Fruit fly (Drosophila melanogaster) whole organism, wandering third instar larva: Measurements from ENCODE around the gene CG17078.
A peak's percentile ranks its signal among the peaks of the same experiment; 100 is the strongest.

Experiments
- Abd-B ChIP-seq: fragments of >200 bp; optimal IDR thresholded peaks from 2 replicates; lab custom pipeline; 2017; ENCODE audit warnings: missing biosample characterization, missing genetic modification characterization
- CG32264 ChIP-seq: fragments of 200-800 bp; sonication (Bioruptor generic); optimal IDR thresholded peaks from 2 replicates; lab custom pipeline; 2016; ENCODE audit warnings: missing biosample characterization, missing genetic modification characterization
- CG9705 ChIP-seq: fragments of 200-800 bp; sonication (Bioruptor generic); optimal IDR thresholded peaks from 2 replicates; lab custom pipeline; 2018; ENCODE audit warnings: missing biosample characterization, mild to moderate bottlenecking, missing genetic modification characterization
- CrebA ChIP-seq: fragments of 200-800 bp; sonication (Bioruptor generic); optimal IDR thresholded peaks from 2 replicates; lab custom pipeline; 2016; ENCODE audit warnings: missing biosample characterization, mild to moderate bottlenecking, missing genetic modification characterization, borderline replicate concordance
- Dfd ChIP-seq: fragments of >200 bp; optimal IDR thresholded peaks from 2 replicates; lab custom pipeline; 2017; ENCODE audit warnings: missing biosample characterization, missing genetic modification characterization
- Dif ChIP-seq: fragments of 200-275, 200-300 bp; sonication (Bioruptor generic); optimal IDR thresholded peaks from 2 replicates; lab custom pipeline; 2018; ENCODE audit warnings: missing biosample characterization, missing genetic modification characterization; ENCODE audit not compliant: partially characterized antibody
- GATAd ChIP-seq: sonication (Bioruptor generic); optimal IDR thresholded peaks from 2 replicates; lab custom pipeline; 2016; ENCODE audit warnings: missing biosample characterization, missing genetic modification characterization
- HLH106 ChIP-seq: fragments of 200-800 bp; optimal IDR thresholded peaks from 3 replicates; lab custom pipeline; 2019; ENCODE audit warnings: missing biosample characterization, mild to moderate bottlenecking, missing genetic modification characterization, moderate library complexity
- Hnf4 ChIP-seq: fragments of 200-800 bp; sonication (Bioruptor generic); optimal IDR thresholded peaks from 2 replicates; lab custom pipeline; 2016; ENCODE audit warnings: missing biosample characterization, mild to moderate bottlenecking, missing genetic modification characterization
- Hr78 ChIP-seq: fragments of >200 bp; optimal IDR thresholded peaks from 2 replicates; lab custom pipeline; 2017; ENCODE audit warnings: missing biosample characterization, missing genetic modification characterization
- Hr83 ChIP-seq: fragments of 200-300 bp; sonication (Bioruptor generic); optimal IDR thresholded peaks from 2 replicates; lab custom pipeline; 2016; ENCODE audit warnings: missing biosample characterization, mild to moderate bottlenecking, missing genetic modification characterization, moderate library complexity; ENCODE audit not compliant: poor library complexity, severe bottlenecking
- Jra ChIP-seq: sonication (Bioruptor generic); optimal IDR thresholded peaks from 2 replicates; lab custom pipeline; 2016; ENCODE audit warnings: missing biosample characterization, missing genetic modification characterization
- Mio ChIP-seq: sonication (Bioruptor generic); optimal IDR thresholded peaks from 2 replicates; lab custom pipeline; 2016; ENCODE audit warnings: missing biosample characterization, missing genetic modification characterization
- Myc ChIP-seq: fragments of >200 bp; optimal IDR thresholded peaks from 2 replicates; lab custom pipeline; 2017
- N ChIP-seq: fragments of >200 bp; optimal IDR thresholded peaks from 2 replicates; lab custom pipeline; 2018; ENCODE audit warnings: missing biosample characterization, missing external identifiers, missing genetic modification characterization
- OdsH ChIP-seq: fragments of 200-800 bp; sonication (Bioruptor generic); optimal IDR thresholded peaks from 2 replicates; lab custom pipeline; 2016; ENCODE audit warnings: missing biosample characterization, mild to moderate bottlenecking, missing genetic modification characterization
- Rel ChIP-seq, 2 experiments: fragments of 200-800 bp; sonication (Bioruptor generic) in 1 of 2; optimal IDR thresholded peaks; 2 replicates in 1 of 2; 3 replicates in 1 of 2; lab custom pipeline; 2016 to 2019; ENCODE audit warnings: mild to moderate bottlenecking in 2 of 2, missing biosample characterization in 2 of 2, missing genetic modification characterization in 2 of 2, moderate library complexity in 1 of 2
- Sp1 ChIP-seq: fragments of 200-800 bp; sonication (Bioruptor generic); optimal IDR thresholded peaks from 3 replicates; lab custom pipeline; 2019; ENCODE audit warnings: missing biosample characterization, mild to moderate bottlenecking, missing genetic modification characterization, moderate library complexity
- Vsx2 ChIP-seq: fragments of 200-300, 225-300 bp; sonication (Bioruptor generic); optimal IDR thresholded peaks from 2 replicates; lab custom pipeline; 2018; ENCODE audit warnings: missing biosample characterization, missing genetic modification characterization; ENCODE audit not compliant: partially characterized antibody
- br ChIP-seq: fragments of 200-800 bp; sonication (Bioruptor generic); optimal IDR thresholded peaks from 2 replicates; lab custom pipeline; 2016; ENCODE audit warnings: missing biosample characterization, missing genetic modification characterization
- brk ChIP-seq: fragments of 200-800 bp; sonication (Bioruptor generic); optimal IDR thresholded peaks from 2 replicates; lab custom pipeline; 2016; ENCODE audit warnings: missing biosample characterization, mild to moderate bottlenecking, missing genetic modification characterization
- dl ChIP-seq, 2 experiments: fragments of 175-275, 200-275 bp in 1 of 2; fragments of 200-275 bp in 1 of 2; sonication (Bioruptor generic); optimal IDR thresholded peaks; lab custom pipeline; 2018; ENCODE audit warnings: mild to moderate bottlenecking in 2 of 2, missing biosample characterization in 2 of 2, missing genetic modification characterization in 2 of 2, moderate library complexity in 2 of 2; ENCODE audit not compliant: partially characterized antibody in 2 of 2, insufficient read depth in 1 of 2
- dmrt93B ChIP-seq: fragments of 200-800 bp; sonication (Bioruptor generic); optimal IDR thresholded peaks from 2 replicates; lab custom pipeline; 2018; ENCODE audit warnings: missing biosample characterization, mild to moderate bottlenecking, missing genetic modification characterization
- dsf ChIP-seq: sonication (Bioruptor generic); optimal IDR thresholded peaks from 2 replicates; lab custom pipeline; 2016; ENCODE audit warnings: missing biosample characterization, missing genetic modification characterization, borderline replicate concordance
- ey ChIP-seq: fragments of 200-800 bp; sonication (Bioruptor generic); optimal IDR thresholded peaks from 2 replicates; lab custom pipeline; 2016; ENCODE audit warnings: missing biosample characterization, missing genetic modification characterization
- foxo ChIP-seq, 2 experiments: fragments of 200-800 bp; sonication (Bioruptor generic); optimal IDR thresholded peaks; 2 replicates in 1 of 2; 3 replicates in 1 of 2; lab custom pipeline; 2016 to 2017; ENCODE audit warnings: missing biosample characterization in 2 of 2, missing genetic modification characterization in 2 of 2
- fru ChIP-seq: fragments of 200-800 bp; sonication (Bioruptor generic); optimal IDR thresholded peaks from 3 replicates; lab custom pipeline; 2016; ENCODE audit warnings: missing biosample characterization, mild to moderate bottlenecking, missing genetic modification characterization
- h ChIP-seq: fragments of 200-800 bp; sonication (Bioruptor generic); optimal IDR thresholded peaks from 3 replicates; lab custom pipeline; 2016; ENCODE audit warnings: missing biosample characterization, mild to moderate bottlenecking, missing genetic modification characterization
- jim ChIP-seq: fragments of 175-275, 200-325 bp; sonication (Bioruptor generic); optimal IDR thresholded peaks from 2 replicates; lab custom pipeline; 2016; ENCODE audit warnings: missing biosample characterization, mild to moderate bottlenecking, missing genetic modification characterization
- lola ChIP-seq: fragments of >200 bp; optimal IDR thresholded peaks from 2 replicates; lab custom pipeline; 2017; ENCODE audit warnings: missing biosample characterization, missing genetic modification characterization
- pan ChIP-seq: fragments of >200 bp; optimal IDR thresholded peaks from 2 replicates; lab custom pipeline; 2017
- psq ChIP-seq: fragments of 200-800 bp; sonication (Bioruptor generic); optimal IDR thresholded peaks from 3 replicates; lab custom pipeline; 2017; ENCODE audit warnings: missing biosample characterization, mild to moderate bottlenecking, missing genetic modification characterization, moderate library complexity
- rgr ChIP-seq: fragments of 200-800 bp; sonication (Bioruptor generic); optimal IDR thresholded peaks from 3 replicates; lab custom pipeline; 2016; ENCODE audit warnings: missing biosample characterization, mild to moderate bottlenecking, missing genetic modification characterization
- sage ChIP-seq: fragments of 200-800 bp; sonication (Bioruptor generic); optimal IDR thresholded peaks from 2 replicates; lab custom pipeline; 2016; ENCODE audit warnings: missing biosample characterization, mild to moderate bottlenecking, missing genetic modification characterization
- sv ChIP-seq: fragments of 200-800 bp; sonication (Bioruptor generic); optimal IDR thresholded peaks from 3 replicates; lab custom pipeline; 2016; ENCODE audit warnings: missing biosample characterization, missing genetic modification characterization
- tai ChIP-seq: sonication (Bioruptor generic); optimal IDR thresholded peaks from 2 replicates; lab custom pipeline; 2016; ENCODE audit warnings: missing biosample characterization, missing genetic modification characterization
- usp ChIP-seq: fragments of >200 bp; optimal IDR thresholded peaks from 2 replicates; lab custom pipeline; 2017; ENCODE audit warnings: missing biosample characterization, missing genetic modification characterization
- woc ChIP-seq: sonication (Bioruptor generic); optimal IDR thresholded peaks from 2 replicates; lab custom pipeline; 2016; ENCODE audit warnings: missing biosample characterization, mild to moderate bottlenecking, missing genetic modification characterization

The CG17078 gene

DNA sequence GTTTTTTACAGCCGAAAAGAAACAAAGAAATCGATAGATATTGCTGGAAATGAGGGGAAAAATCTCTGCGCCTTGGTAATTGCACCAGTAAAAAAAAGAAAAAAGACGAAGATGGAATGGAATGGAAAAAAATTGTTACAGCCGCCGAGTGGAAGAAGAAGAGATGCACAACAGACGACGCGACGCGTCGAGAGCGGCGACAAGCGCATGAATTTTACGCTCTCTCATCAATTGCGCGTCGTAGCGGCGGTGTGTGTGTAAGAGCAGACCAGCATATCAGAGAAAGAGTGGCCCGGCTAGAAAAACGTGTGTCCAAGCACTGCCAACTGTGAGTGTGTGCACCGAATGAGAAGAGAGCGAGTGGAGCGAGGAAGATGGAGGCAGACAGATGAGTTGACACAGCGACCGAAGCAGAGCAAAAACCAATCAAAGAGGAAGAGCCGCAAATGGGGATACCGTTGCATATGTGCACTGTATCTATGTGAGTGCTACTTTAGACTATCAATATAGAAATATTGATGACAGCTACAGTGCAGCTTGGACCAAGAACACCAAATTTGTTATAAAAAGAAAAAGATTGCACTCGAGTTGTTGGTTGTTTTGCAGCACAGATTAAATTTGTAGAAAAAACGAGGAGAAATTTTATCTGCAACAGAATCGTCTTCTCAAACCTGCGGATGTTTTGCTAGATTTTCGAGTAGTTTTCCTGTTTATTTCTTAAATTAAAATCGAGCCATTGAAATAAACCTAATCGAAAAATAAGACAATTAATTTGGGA lies 28.8 kb downstream of the CG17078 start (continued):
- TF ChIP-seq Myc (lab: Kevin White, UChicago) = no peak
- no peak for TF ChIP-seq CG32264 (GFP tag; lab: Kevin White, UChicago)
- TF ChIP-seq, all 38 proteins: peak for 10

- TF ChIP-seq lola (GFP tag; lab: Kevin White, UChicago) (no peak), CG32264 (GFP tag; lab: Kevin White, UChicago) (no peak), Dif (GFP tag; lab: Kevin White, UChicago) (no peak), Abd-B (GFP tag; lab: Kevin White, UChicago) (no peak), ey (GFP tag; lab: Kevin White, UChicago) (no peak), CG9705 (no peak), h (GFP tag; lab: Kevin White, UChicago) (no peak), dmrt93B (GFP tag; lab: Kevin White, UChicago) (no peak), psq (GFP tag; lab: Kevin White, UChicago) (no peak), Myc (lab: Kevin White, UChicago) (no peak), foxo (GFP tag; optimal IDR thresholded peaks at IDR 0.05; lab: Kevin White, UChicago) (no peak)
- TF ChIP-seq, all 38 proteins: peak for 0
Measured at dm6 chr2L:248592-248991, 29.4 kb downstream of the CG17078 start.

DNA sequence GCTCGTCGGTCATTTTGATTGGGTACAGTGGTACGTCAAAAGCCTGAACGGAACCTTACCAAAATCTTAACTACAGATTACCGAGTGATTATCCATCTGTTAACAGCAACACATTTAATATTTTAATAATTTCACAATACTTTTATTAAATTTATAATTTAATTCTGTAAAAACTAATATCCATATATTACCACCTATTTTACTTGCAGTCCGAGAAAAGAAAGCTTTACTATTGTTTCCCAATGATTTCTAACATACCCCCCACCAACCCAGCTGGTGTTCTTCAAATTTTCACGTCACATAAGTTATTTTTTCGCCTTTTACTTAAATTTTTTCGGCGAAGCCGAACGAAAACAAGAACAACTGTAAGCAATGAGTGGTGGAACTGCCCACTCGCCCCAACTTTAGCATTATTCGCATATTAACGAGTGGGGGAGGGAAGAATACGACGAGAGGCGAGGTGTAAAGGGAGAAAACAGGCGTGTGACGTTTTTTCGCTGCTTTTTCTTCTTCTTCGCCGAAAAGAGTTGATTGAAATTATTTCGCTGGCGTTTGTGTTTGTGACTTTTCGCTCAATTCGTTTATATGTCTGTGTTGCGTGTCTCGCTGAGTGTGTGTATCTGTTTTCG lies 30.1 kb downstream of the CG17078 start:
- peak; percentile 70 for TF ChIP-seq rgr (GFP tag; lab: Kevin White, UChicago)
- TF ChIP-seq dl (GFP tag; optimal IDR thresholded peaks at IDR 0.05; lab: Kevin White, UChicago; ENCODE audit: insufficient read depth in 1 of 2, partially characterized antibody in 2 of 2) = peak in 1 of 2 experiments; percentile 33
- TF ChIP-seq Dfd (GFP tag; lab: Kevin White, UChicago) = no peak
- TF ChIP-seq CG32264 (GFP tag; lab: Kevin White, UChicago) = no peak
- TF ChIP-seq fru (GFP tag; lab: Kevin White, UChicago) = peak; percentile 68
- no peak for TF ChIP-seq h (GFP tag; lab: Kevin White, UChicago)
- TF ChIP-seq dsf = no peak
- TF ChIP-seq Jra (GFP tag; lab: Kevin White, UChicago) = no peak
- TF ChIP-seq Rel (GFP tag; optimal IDR thresholded peaks at IDR 0.05; lab: Kevin White, UChicago) = no peak
- TF ChIP-seq Rel (tag; optimal IDR thresholded peaks at IDR 0.05; lab: Kevin White, UChicago) = peak; percentile 27
- TF ChIP-seq ey (GFP tag; lab: Kevin White, UChicago) = peak; percentile 56
- TF ChIP-seq N (GFP tag; lab: Kevin White, UChicago) = no peak
- TF ChIP-seq sage = peak; percentile 29
- peak; percentile 87 for TF ChIP-seq HLH106 (tag; lab: Kevin White, UChicago)
- TF ChIP-seq usp (GFP tag; lab: Kevin White, UChicago) = no peak
- TF ChIP-seq Sp1 (GFP tag; lab: Kevin White, UChicago) = peak; percentile 82
- TF ChIP-seq Abd-B (GFP tag; lab: Kevin White, UChicago) = no peak
- peak; percentile 76 for TF ChIP-seq dmrt93B (GFP tag; lab: Kevin White, UChicago)
- peak; percentile 76 for TF ChIP-seq psq (GFP tag; lab: Kevin White, UChicago)
- TF ChIP-seq br (GFP tag; lab: Kevin White, UChicago) = peak; percentile 52
- TF ChIP-seq GATAd (GFP tag; lab: Kevin White, UChicago) = no peak
- TF ChIP-seq Hr78 (GFP tag; lab: Kevin White, UChicago) = no peak
- TF ChIP-seq jim (GFP tag; lab: Kevin White, UChicago) = no peak
- no peak for TF ChIP-seq sv (GFP tag; lab: Kevin White, UChicago)
- TF ChIP-seq pan (lab: Kevin White, UChicago) = no peak
- TF ChIP-seq brk = no peak
- TF ChIP-seq Vsx2 (GFP tag; lab: Kevin White, UChicago) = no peak
- peak; percentile 48 for TF ChIP-seq Dif (GFP tag; lab: Kevin White, UChicago)
- TF ChIP-seq woc (GFP tag; lab: Kevin White, UChicago) = no peak
- no peak for TF ChIP-seq Mio (GFP tag; lab: Kevin White, UChicago)
- TF ChIP-seq Myc (lab: Kevin White, UChicago) = no peak
- TF ChIP-seq CG9705 = peak; percentile 29
- no peak for TF ChIP-seq lola (GFP tag; lab: Kevin White, UChicago)
- TF ChIP-seq OdsH (GFP tag; lab: Kevin White, UChicago) = peak; percentile 83
- TF ChIP-seq CrebA (GFP tag; lab: Kevin White, UChicago) = no peak
- peak in 1 of 2 experiments; percentile 86 for TF ChIP-seq foxo (GFP tag; optimal IDR thresholded peaks at IDR 0.05; lab: Kevin White, UChicago)
- TF ChIP-seq Hr83 (GFP tag; lab: Kevin White, UChicago) = peak; percentile 40
- no peak for TF ChIP-seq tai
- TF ChIP-seq Hnf4 (GFP tag; lab: Kevin White, UChicago) = no peak
